Fruit fly (Drosophila melanogaster) whole organism, embryonic: ENCODE measurements around the gene Srg3.

Experiments
- CG10209 ChIP-seq: fragments of 200-800 bp; sonication (Bioruptor generic); optimal IDR thresholded peaks from 3 replicates; lab custom pipeline; 2017; ENCODE audit warnings: missing biosample characterization, mild to moderate bottlenecking, missing genetic modification characterization, missing genetic modification reagents
- CG1024 ChIP-seq: fragments of 200-800 bp; sonication (Bioruptor generic); IDR thresholded peaks from 2 replicates; pipeline ENCODE4 v1.3.6; 2022; ENCODE audit warnings: missing biosample characterization, missing genetic modification characterization
- CG10321 ChIP-seq: fragments of 200-800 bp; sonication (Bioruptor generic); IDR thresholded peaks from 2 replicates; pipeline ENCODE4 v1.3.6; 2022; ENCODE audit warnings: missing biosample characterization, missing genetic modification characterization
- CG10565 ChIP-seq: fragments of 200-800 bp; sonication (Bioruptor generic); optimal IDR thresholded peaks from 3 replicates; lab custom pipeline; 2016; ENCODE audit warnings: missing biosample characterization, mild to moderate bottlenecking, missing genetic modification characterization
- CG11723 ChIP-seq: fragments of 200-800 bp; sonication (Bioruptor generic); optimal IDR thresholded peaks from 2 replicates; lab custom pipeline; 2017; ENCODE audit warnings: missing biosample characterization, mild to moderate bottlenecking, missing genetic modification characterization
- CG12071 ChIP-seq: fragments of 200-800 bp; sonication (Bioruptor generic); optimal IDR thresholded peaks from 3 replicates; lab custom pipeline; 2018; ENCODE audit warnings: missing biosample characterization, mild to moderate bottlenecking, missing genetic modification characterization
- CG12769 ChIP-seq: fragments of 200-800 bp; sonication (Bioruptor generic); optimal IDR thresholded peaks from 2 replicates; lab custom pipeline; 2019; ENCODE audit warnings: missing biosample characterization, mild to moderate bottlenecking, missing genetic modification characterization, moderate library complexity
- CG13624 ChIP-seq: fragments of 200-800 bp; sonication (Bioruptor generic); optimal IDR thresholded peaks from 2 replicates; lab custom pipeline; 2016; ENCODE audit warnings: missing biosample characterization, missing genetic modification characterization
- CG17612 ChIP-seq: fragments of 200-800 bp; sonication (Bioruptor generic); IDR thresholded peaks from 2 replicates; pipeline ENCODE4 v1.3.6; 2022; ENCODE audit warnings: missing biosample characterization, missing genetic modification characterization
- CG1832 ChIP-seq: fragments of 200-800 bp; sonication (Bioruptor generic); optimal IDR thresholded peaks from 2 replicates; lab custom pipeline; 2017; ENCODE audit warnings: missing biosample characterization, mild to moderate bottlenecking, missing genetic modification characterization, inconsistent platforms
- CG18764 ChIP-seq: fragments of 200-800 bp; sonication (Bioruptor generic); optimal IDR thresholded peaks from 3 replicates; lab custom pipeline; 2016; ENCODE audit warnings: missing biosample characterization, missing genetic modification characterization
- CG2116 ChIP-seq: fragments of 200-800 bp; sonication (Bioruptor generic); optimal IDR thresholded peaks from 3 replicates; lab custom pipeline; 2018; ENCODE audit warnings: missing biosample characterization, mild to moderate bottlenecking, missing genetic modification characterization
- CG30403 ChIP-seq: fragments of 200-800 bp; sonication (Bioruptor generic); optimal IDR thresholded peaks from 3 replicates; lab custom pipeline; 2016; ENCODE audit warnings: missing biosample characterization, missing genetic modification characterization
- CG31388 ChIP-seq: fragments of 200-800 bp; sonication (Bioruptor generic); optimal IDR thresholded peaks from 2 replicates; lab custom pipeline; 2016; ENCODE audit warnings: missing biosample characterization, missing genetic modification characterization
- CG32767 ChIP-seq: fragments of 200-800 bp; sonication (Bioruptor generic); IDR thresholded peaks from 2 replicates; pipeline ENCODE4 v1.3.6; 2022; ENCODE audit warnings: missing biosample characterization, missing genetic modification characterization
- CG32772 ChIP-seq: fragments of 200-800 bp; sonication (Bioruptor generic); IDR thresholded peaks from 2 replicates; pipeline ENCODE4 v1.3.6; 2022; ENCODE audit warnings: missing biosample characterization, missing genetic modification characterization
- CG4617 ChIP-seq: fragments of 200-800 bp; sonication (Bioruptor generic); optimal IDR thresholded peaks from 3 replicates; lab custom pipeline; 2016; ENCODE audit warnings: missing biosample characterization, missing genetic modification characterization, borderline replicate concordance
- CG6272 ChIP-seq: fragments of 200-800 bp; sonication (Bioruptor generic); IDR thresholded peaks from 2 replicates; pipeline ENCODE4 v1.3.6; 2022; ENCODE audit warnings: missing biosample characterization, missing genetic modification characterization
- CG6791 ChIP-seq: fragments of 200-800 bp; sonication (Bioruptor generic); IDR thresholded peaks from 3 replicates; pipeline ENCODE4 v1.3.6; 2022; ENCODE audit warnings: missing biosample characterization, missing genetic modification characterization; ENCODE audit not compliant: partially characterized antibody
- CG6813 ChIP-seq: fragments of 200-800 bp; sonication (Bioruptor generic); optimal IDR thresholded peaks from 2 replicates; lab custom pipeline; 2017; ENCODE audit warnings: missing biosample characterization, missing genetic modification characterization, mild to moderate bottlenecking, moderate library complexity, missing genetic modification reagents
- CoRest ChIP-seq: fragments of 200-800 bp; sonication (Bioruptor generic); optimal IDR thresholded peaks from 3 replicates; lab custom pipeline; 2018; ENCODE audit warnings: missing biosample characterization, mild to moderate bottlenecking, missing genetic modification characterization, moderate library complexity
- Deaf1 ChIP-seq: fragments of 200-800 bp; optimal IDR thresholded peaks from 3 replicates; lab custom pipeline; 2019; ENCODE audit warnings: missing biosample characterization, mild to moderate bottlenecking, missing genetic modification characterization, moderate library complexity
- Fer2 ChIP-seq: fragments of 200-800 bp; sonication (Bioruptor generic); optimal IDR thresholded peaks from 2 replicates; lab custom pipeline; 2018; ENCODE audit warnings: missing biosample characterization, mild to moderate bottlenecking, missing genetic modification characterization, moderate library complexity
- Hey ChIP-seq: fragments of 200-800 bp; sonication (Bioruptor generic); optimal IDR thresholded peaks from 3 replicates; lab custom pipeline; 2018; ENCODE audit warnings: missing biosample characterization, mild to moderate bottlenecking, missing genetic modification characterization
- MESR4 ChIP-seq: fragments of 200-800 bp; sonication (Bioruptor generic); optimal IDR thresholded peaks from 2 replicates; lab custom pipeline; 2018; ENCODE audit warnings: missing biosample characterization, mild to moderate bottlenecking, missing genetic modification characterization, moderate library complexity
- Med ChIP-seq: fragments of 200-800 bp; sonication (Bioruptor generic); peaks from one replicate; lab custom pipeline; 2016; ENCODE audit warnings: missing biosample characterization, missing genetic modification characterization, mild to moderate bottlenecking, inconsistent platforms, moderate library complexity
- Neu2 ChIP-seq: fragments of 200-800 bp; sonication (Bioruptor generic); optimal IDR thresholded peaks from 3 replicates; lab custom pipeline; 2016; ENCODE audit warnings: missing biosample characterization, missing genetic modification characterization, borderline replicate concordance
- Oaz ChIP-seq: fragments of 200-800 bp; sonication (Bioruptor generic); IDR thresholded peaks from 2 replicates; pipeline ENCODE4 v1.3.6; 2022; ENCODE audit warnings: missing biosample characterization, missing genetic modification characterization
- Pdp1 ChIP-seq, 2 experiments: fragments of 200-800 bp; sonication (Bioruptor generic); optimal IDR thresholded peaks; 3 replicates each; lab custom pipeline; 2016; ENCODE audit warnings: missing biosample characterization in 2 of 2, missing genetic modification characterization in 2 of 2, mild to moderate bottlenecking in 1 of 2, moderate library complexity in 1 of 2
- Six4 ChIP-seq: fragments of 200-800 bp; sonication (Bioruptor generic); optimal IDR thresholded peaks from 2 replicates; lab custom pipeline; 2016; ENCODE audit warnings: missing biosample characterization, missing genetic modification characterization
- Trl ChIP-seq, 3 experiments: fragments of >200 bp in 2 of 3; fragments of 200-800 bp in 1 of 3; sonication (Bioruptor generic) in 1 of 3; optimal IDR thresholded peaks; 2 replicates in 1 of 3; 3 replicates in 2 of 3; lab custom pipeline; 2016 to 2017; ENCODE audit warnings: missing biosample characterization in 1 of 3, missing genetic modification characterization in 1 of 3
- abd-A ChIP-seq: fragments of 200-800 bp; sonication (Bioruptor generic); optimal IDR thresholded peaks from 3 replicates; lab custom pipeline; 2019; ENCODE audit warnings: missing biosample characterization, mild to moderate bottlenecking, missing genetic modification characterization, moderate library complexity
- ac ChIP-seq: fragments of 200-800 bp; sonication (Bioruptor generic); optimal IDR thresholded peaks from 3 replicates; lab custom pipeline; 2017; ENCODE audit warnings: missing biosample characterization, mild to moderate bottlenecking, missing genetic modification characterization
- ash1 ChIP-seq: fragments of 200-800 bp; sonication (Bioruptor generic); optimal IDR thresholded peaks from 2 replicates; lab custom pipeline; 2018; ENCODE audit warnings: missing biosample characterization, mild to moderate bottlenecking, missing genetic modification characterization
- chn ChIP-seq: fragments of 200-800 bp; sonication (Bioruptor generic); optimal IDR thresholded peaks from 2 replicates; lab custom pipeline; 2016; ENCODE audit warnings: missing biosample characterization, missing genetic modification characterization
- da ChIP-seq: fragments of 200-800 bp; sonication (Bioruptor generic); optimal IDR thresholded peaks from 2 replicates; lab custom pipeline; 2016; ENCODE audit warnings: missing biosample characterization, missing genetic modification characterization
- dmrt99B ChIP-seq: fragments of 200-800 bp; sonication (Bioruptor generic); optimal IDR thresholded peaks from 2 replicates; lab custom pipeline; 2018; ENCODE audit warnings: missing biosample characterization, mild to moderate bottlenecking, missing genetic modification characterization, moderate library complexity
- dpn ChIP-seq, 2 experiments: fragments of 200-800 bp; sonication (Bioruptor generic); optimal IDR thresholded peaks; 3 replicates each; lab custom pipeline; 2016; ENCODE audit warnings: missing biosample characterization in 2 of 2, missing genetic modification characterization in 2 of 2
- ems ChIP-seq: fragments of 200-800 bp; sonication (Bioruptor generic); optimal IDR thresholded peaks from 3 replicates; lab custom pipeline; 2016; ENCODE audit warnings: missing biosample characterization, missing genetic modification characterization
- fd3F ChIP-seq: fragments of 200-800 bp; sonication (Bioruptor generic); optimal IDR thresholded peaks from 2 replicates; lab custom pipeline; 2018; ENCODE audit warnings: missing biosample characterization, mild to moderate bottlenecking, missing genetic modification characterization, moderate library complexity
- hb ChIP-seq: fragments of 200-800 bp; sonication (Bioruptor generic); IDR thresholded peaks from 3 replicates; pipeline ENCODE4 v1.3.6; 2022; ENCODE audit warnings: missing biosample characterization, missing genetic modification characterization; ENCODE audit not compliant: partially characterized antibody
- hbn ChIP-seq: fragments of 200-800 bp; sonication (Bioruptor generic); IDR thresholded peaks from 2 replicates; pipeline ENCODE4 v1.3.6; 2022; ENCODE audit warnings: missing biosample characterization, missing genetic modification characterization; ENCODE audit not compliant: partially characterized antibody
- her ChIP-seq: fragments of 200-800 bp; sonication (Bioruptor generic); optimal IDR thresholded peaks from 2 replicates; lab custom pipeline; 2016; ENCODE audit warnings: missing biosample characterization, missing genetic modification characterization
- ken ChIP-seq: fragments of 200-800 bp; sonication (Bioruptor generic); IDR thresholded peaks from 3 replicates; pipeline ENCODE4 v1.3.6; 2022; ENCODE audit warnings: missing biosample characterization, missing genetic modification characterization
- lab ChIP-seq: fragments of 200-800 bp; sonication (Bioruptor generic); optimal IDR thresholded peaks from 3 replicates; lab custom pipeline; 2017; ENCODE audit warnings: missing biosample characterization, missing genetic modification characterization, mild to moderate bottlenecking, moderate library complexity, missing genetic modification reagents
- maf-S ChIP-seq: fragments of 200-800 bp; sonication (Bioruptor generic); optimal IDR thresholded peaks from 2 replicates; lab custom pipeline; 2016; ENCODE audit warnings: missing biosample characterization, missing genetic modification characterization
- pnt ChIP-seq: fragments of 200-800 bp; sonication (Bioruptor generic); optimal IDR thresholded peaks from 3 replicates; lab custom pipeline; 2016; ENCODE audit warnings: missing biosample characterization, missing genetic modification characterization
- sens ChIP-seq: fragments of 200-800 bp; sonication (Bioruptor generic); peaks from one replicate; lab custom pipeline; 2016; ENCODE audit warnings: missing biosample characterization, missing genetic modification characterization
- sim ChIP-seq: fragments of 200-800 bp; sonication (Bioruptor generic); IDR thresholded peaks from 2 replicates; pipeline ENCODE4 v1.3.6; 2022; ENCODE audit warnings: missing biosample characterization, missing genetic modification characterization
- tll ChIP-seq, 2 experiments: fragments of 200-800 bp in 1 of 2; fragments of >200 bp in 1 of 2; sonication (Bioruptor generic) in 1 of 2; optimal IDR thresholded peaks; 2 replicates each; lab custom pipeline; 2017 to 2019; ENCODE audit warnings: missing biosample characterization in 2 of 2, missing genetic modification characterization in 2 of 2, mild to moderate bottlenecking in 1 of 2, moderate library complexity in 1 of 2

The Srg3 gene

dm6 chr3L:9476829-9477228 is 33.8 kb downstream of the Srg3 start, which contains the start of the genes Uch-L5 and Jarid2 (continued):
- TF ChIP-seq CG30403 (GFP tag; lab: Kevin White, UChicago) (peak; percentile 51), hbn (GFP tag; lab: Robert Waterston, UW) (no peak), CG4617 (GFP tag; lab: Kevin White, UChicago) (peak; percentile 97), CG17612 (no peak), CG32772 (GFP tag; lab: Robert Waterston, UW) (peak; percentile 31; the same call in 1 of the 2 replicates), Trl (optimal IDR thresholded peaks at IDR 0.05; lab: Kevin White, UChicago) (no peak), Trl (GFP tag; optimal IDR thresholded peaks at IDR 0.05; lab: Kevin White, UChicago) (peak; percentile 66), Oaz (GFP tag; lab: Robert Waterston, UW) (no peak), CG1024 (GFP tag; lab: Robert Waterston, UW) (no peak), CG10209 (GFP tag; lab: Kevin White, UChicago) (peak; percentile 15), CG6791 (GFP tag; lab: Robert Waterston, UW) (peak; percentile 38; the same call in 1 of the 3 replicates), CG12071 (GFP tag; lab: Kevin White, UChicago) (no peak), CG6272 (GFP tag; lab: Robert Waterston, UW) (no peak), ems (GFP tag; lab: Kevin White, UChicago) (peak; percentile 55), CG2116 (GFP tag; lab: Kevin White, UChicago) (peak; percentile 63), CG10565 (GFP tag; lab: Kevin White, UChicago) (no peak), Med (peak; percentile 94), chn (GFP tag; lab: Kevin White, UChicago) (peak; percentile 65), Neu2 (no peak), CG10321 (no peak), fd3F (GFP tag; lab: Kevin White, UChicago) (no peak), CG13624 (GFP tag; lab: Kevin White, UChicago) (peak; percentile 65), maf-S (GFP tag; lab: Kevin White, UChicago) (peak; percentile 68), Six4 (GFP tag; lab: Kevin White, UChicago) (no peak), MESR4 (GFP tag; lab: Kevin White, UChicago) (peak; percentile 96), tll (GFP tag; optimal IDR thresholded peaks at IDR 0.05; lab: Kevin White, UChicago) (peak in 1 of 2 experiments; percentile 22), ac (GFP tag; lab: Kevin White, UChicago) (no peak), da (peak; percentile 37), sens (GFP tag; lab: Kevin White, UChicago) (peak; percentile 88), Pdp1 (GFP tag; optimal IDR thresholded peaks at IDR 0.05; lab: Kevin White, UChicago) (peak; percentile 47 to 54), CG31388 (no peak), CG32767 (no peak), CG1832 (GFP tag; lab: Kevin White, UChicago) (no peak), abd-A (tag; lab: Kevin White, UChicago) (no peak), hb (GFP tag; lab: Robert Waterston, UW) (no peak), CG12769 (tag; lab: Kevin White, UChicago) (no peak), CG18764 (GFP tag; lab: Kevin White, UChicago) (peak; percentile 23), dpn (GFP tag; optimal IDR thresholded peaks at IDR 0.05; lab: Kevin White, UChicago) (peak; percentile 33 to 57), pnt (GFP tag; lab: Kevin White, UChicago) (peak; percentile 57), ash1 (GFP tag; lab: Kevin White, UChicago) (peak; percentile 46), her (GFP tag; lab: Kevin White, UChicago) (peak; percentile 79), lab (GFP tag; lab: Kevin White, UChicago) (peak; percentile 65), Fer2 (no peak), ken (GFP tag; lab: Robert Waterston, UW) (0 out of 3 replicates have a peak, but pooled peaks have one; percentile 47), CG6813 (GFP tag; lab: Kevin White, UChicago) (no peak), CoRest (peak; percentile 28), dmrt99B (tag; lab: Kevin White, UChicago) (no peak), CG11723 (GFP tag; lab: Kevin White, UChicago) (no peak), Deaf1 (tag; lab: Kevin White, UChicago) (peak; percentile 10), Hey (tag; lab: Kevin White, UChicago) (no peak), sim (GFP tag; lab: Robert Waterston, UW) (no peak)
